Fruit fly (Drosophila melanogaster) whole organism, embryonic: ENCODE data around the gene msps.

Experiments
- Abd-B ChIP-seq: fragments of 200-800 bp; sonication (Bioruptor generic); optimal IDR thresholded peaks from 2 replicates; lab custom pipeline; 2018; ENCODE audit warnings: missing biosample characterization, mild to moderate bottlenecking, missing genetic modification characterization, moderate library complexity
- Asciz ChIP-seq: fragments of 200-800 bp; sonication (Bioruptor generic); optimal IDR thresholded peaks from 2 replicates; lab custom pipeline; 2017; ENCODE audit warnings: missing biosample characterization, mild to moderate bottlenecking, missing genetic modification characterization, missing genetic modification reagents
- C15 ChIP-seq: fragments of 200-800 bp; sonication (Bioruptor generic); IDR thresholded peaks from 3 replicates; pipeline ENCODE4 v1.3.6; 2022; ENCODE audit warnings: missing biosample characterization, missing genetic modification characterization
- CG10654 ChIP-seq: fragments of 200-800 bp; sonication (Bioruptor generic); optimal IDR thresholded peaks from 2 replicates; lab custom pipeline; 2016; ENCODE audit warnings: missing biosample characterization, missing genetic modification characterization
- CG1233 ChIP-seq: fragments of 200-800 bp; sonication (Bioruptor generic); optimal IDR thresholded peaks from 4 replicates; lab custom pipeline; 2018; ENCODE audit warnings: missing biosample characterization, mild to moderate bottlenecking, missing genetic modification characterization
- CG12391 ChIP-seq: fragments of 200-800 bp; sonication (Bioruptor generic); optimal IDR thresholded peaks from 3 replicates; lab custom pipeline; 2018; ENCODE audit warnings: missing biosample characterization, mild to moderate bottlenecking, missing genetic modification characterization, moderate library complexity
- CG15514 ChIP-seq: fragments of 200-800 bp; sonication (Bioruptor generic); optimal IDR thresholded peaks from 3 replicates; lab custom pipeline; 2017; ENCODE audit warnings: missing biosample characterization, missing genetic modification characterization, mild to moderate bottlenecking, moderate library complexity, missing genetic modification reagents
- CG1602 ChIP-seq: fragments of 200-800 bp; sonication (Bioruptor generic); optimal IDR thresholded peaks from 3 replicates; lab custom pipeline; 2016; ENCODE audit warnings: missing biosample characterization, missing genetic modification characterization
- CG1603 ChIP-seq: fragments of 200-800 bp; sonication (Bioruptor generic); optimal IDR thresholded peaks from 2 replicates; lab custom pipeline; 2019; ENCODE audit warnings: missing biosample characterization, mild to moderate bottlenecking, missing genetic modification characterization, moderate library complexity
- CG18262 ChIP-seq: fragments of 200-800 bp; optimal IDR thresholded peaks from 3 replicates; lab custom pipeline; 2019; ENCODE audit warnings: missing biosample characterization, mild to moderate bottlenecking, missing genetic modification characterization, moderate library complexity
- CG18619 ChIP-seq: fragments of 200-800 bp; sonication (Bioruptor generic); optimal IDR thresholded peaks from 3 replicates; lab custom pipeline; 2017; ENCODE audit warnings: missing biosample characterization, mild to moderate bottlenecking, missing genetic modification characterization
- CG32532 ChIP-seq: fragments of 200-800 bp; sonication (Bioruptor generic); IDR thresholded peaks from 2 replicates; pipeline ENCODE4 v1.3.6; 2022; ENCODE audit warnings: missing biosample characterization, missing genetic modification characterization
- CG33557 ChIP-seq: fragments of 200-800 bp; sonication (Bioruptor generic); optimal IDR thresholded peaks from 2 replicates; lab custom pipeline; 2019; ENCODE audit warnings: missing biosample characterization, mild to moderate bottlenecking, missing genetic modification characterization, moderate library complexity
- CG34224 ChIP-seq: fragments of 200-800 bp; sonication (Bioruptor generic); IDR thresholded peaks from 3 replicates; pipeline ENCODE4 v1.3.6; 2022; ENCODE audit warnings: missing biosample characterization, missing genetic modification characterization; ENCODE audit not compliant: partially characterized antibody
- CG3847 ChIP-seq: fragments of 200-800 bp; sonication (Bioruptor generic); IDR thresholded peaks from 2 replicates; pipeline ENCODE4 v1.3.6; 2022; ENCODE audit warnings: missing biosample characterization, missing genetic modification characterization
- CG3995 ChIP-seq: fragments of 200-800 bp; sonication (Bioruptor generic); optimal IDR thresholded peaks from 3 replicates; lab custom pipeline; 2016; ENCODE audit warnings: missing biosample characterization, missing genetic modification characterization
- Chrac-16 ChIP-seq: fragments of 200-800 bp; sonication (Bioruptor generic); optimal IDR thresholded peaks from 3 replicates; lab custom pipeline; 2016; ENCODE audit warnings: missing biosample characterization, missing genetic modification characterization
- Deaf1 ChIP-seq: fragments of 200-800 bp; optimal IDR thresholded peaks from 3 replicates; lab custom pipeline; 2019; ENCODE audit warnings: missing biosample characterization, mild to moderate bottlenecking, missing genetic modification characterization, moderate library complexity
- HLH3B ChIP-seq: fragments of 200-800 bp; sonication (Bioruptor generic); IDR thresholded peaks from 2 replicates; pipeline ENCODE4 v1.3.6; 2022; ENCODE audit warnings: missing biosample characterization, missing genetic modification characterization
- HmgZ ChIP-seq: fragments of 200-800 bp; sonication (Bioruptor generic); optimal IDR thresholded peaks from 2 replicates; lab custom pipeline; 2018; ENCODE audit warnings: missing biosample characterization, mild to moderate bottlenecking, missing genetic modification characterization
- Hr39 ChIP-seq: fragments of >200 bp; optimal IDR thresholded peaks from 2 replicates; lab custom pipeline; 2017
- Hsf ChIP-seq: fragments of 200-800 bp; sonication (Bioruptor generic); optimal IDR thresholded peaks from 3 replicates; lab custom pipeline; 2016; ENCODE audit warnings: missing biosample characterization, missing genetic modification characterization
- MESR4 ChIP-seq: fragments of 200-800 bp; sonication (Bioruptor generic); optimal IDR thresholded peaks from 2 replicates; lab custom pipeline; 2018; ENCODE audit warnings: missing biosample characterization, mild to moderate bottlenecking, missing genetic modification characterization, moderate library complexity
- Mrtf ChIP-seq: fragments of 200-800 bp; sonication (Bioruptor generic); IDR thresholded peaks from 3 replicates; pipeline ENCODE4 v1.3.6; 2022; ENCODE audit warnings: missing biosample characterization, missing genetic modification characterization
- Opbp ChIP-seq: fragments of 200-800 bp; sonication (Bioruptor generic); IDR thresholded peaks from 3 replicates; pipeline ENCODE4 v1.3.6; 2022; ENCODE audit warnings: missing biosample characterization, missing genetic modification characterization; ENCODE audit not compliant: partially characterized antibody
- Rfx ChIP-seq: fragments of 200-800 bp; sonication (Bioruptor generic); IDR thresholded peaks from 2 replicates; pipeline ENCODE4 v1.3.6; 2022; ENCODE audit warnings: missing biosample characterization, missing genetic modification characterization
- Sry-β ChIP-seq: fragments of 200-800 bp; sonication (Bioruptor generic); optimal IDR thresholded peaks from 2 replicates; lab custom pipeline; 2018; ENCODE audit warnings: missing biosample characterization, mild to moderate bottlenecking, missing genetic modification characterization, moderate library complexity
- az2 ChIP-seq: fragments of 200-800 bp; sonication (Bioruptor generic); optimal IDR thresholded peaks from 3 replicates; lab custom pipeline; 2016; ENCODE audit warnings: missing biosample characterization, missing genetic modification characterization
- bab2 ChIP-seq: fragments of 200-800 bp; sonication (Bioruptor generic); optimal IDR thresholded peaks from 2 replicates; lab custom pipeline; 2016; ENCODE audit warnings: missing biosample characterization, missing genetic modification characterization
- bsh ChIP-seq, 2 experiments: fragments of 200-800 bp; sonication (Bioruptor generic); optimal IDR thresholded peaks; 2 replicates each; lab custom pipeline; 2017 to 2018; ENCODE audit warnings: mild to moderate bottlenecking in 2 of 2, missing biosample characterization in 2 of 2, missing genetic modification characterization in 2 of 2, moderate library complexity in 1 of 2
- btn ChIP-seq: fragments of 200-800 bp; sonication (Bioruptor generic); optimal IDR thresholded peaks from 2 replicates; lab custom pipeline; 2016; ENCODE audit warnings: missing biosample characterization, missing genetic modification characterization
- chn ChIP-seq: fragments of 200-800 bp; sonication (Bioruptor generic); optimal IDR thresholded peaks from 2 replicates; lab custom pipeline; 2016; ENCODE audit warnings: missing biosample characterization, missing genetic modification characterization
- dm ChIP-seq: fragments of 200-800 bp; sonication (Bioruptor generic); optimal IDR thresholded peaks from 3 replicates; lab custom pipeline; 2016; ENCODE audit warnings: missing biosample characterization, missing genetic modification characterization
- grau ChIP-seq: fragments of 200-800 bp; optimal IDR thresholded peaks from 3 replicates; lab custom pipeline; 2019; ENCODE audit warnings: missing biosample characterization, mild to moderate bottlenecking, missing genetic modification characterization, moderate library complexity
- knrl ChIP-seq: fragments of 200-800 bp; sonication (Bioruptor generic); IDR thresholded peaks from 3 replicates; pipeline ENCODE4 v1.3.6; 2022; ENCODE audit warnings: missing biosample characterization, missing genetic modification characterization; ENCODE audit not compliant: partially characterized antibody
- lola ChIP-seq, 3 experiments: fragments of >200 bp in 2 of 3; fragments of 200-800 bp in 1 of 3; sonication (Bioruptor generic) in 1 of 3; optimal IDR thresholded peaks; 2 replicates each; lab custom pipeline; 2017 to 2019; ENCODE audit warnings: missing biosample characterization in 3 of 3, missing genetic modification characterization in 3 of 3, mild to moderate bottlenecking in 1 of 3, moderate library complexity in 1 of 3
- luna ChIP-seq: fragments of 200-800 bp; sonication (Bioruptor generic); optimal IDR thresholded peaks from 2 replicates; lab custom pipeline; 2016; ENCODE audit warnings: missing biosample characterization, missing genetic modification characterization
- mirr ChIP-seq: fragments of 200-800 bp; sonication (Bioruptor generic); optimal IDR thresholded peaks from 3 replicates; lab custom pipeline; 2018; ENCODE audit warnings: missing biosample characterization, mild to moderate bottlenecking, missing genetic modification characterization
- pzg ChIP-seq: fragments of 200-800 bp; sonication (Bioruptor generic); optimal IDR thresholded peaks from 3 replicates; lab custom pipeline; 2018; ENCODE audit warnings: missing biosample characterization, mild to moderate bottlenecking, missing genetic modification characterization, moderate library complexity
- scrt ChIP-seq: fragments of 200-800 bp; sonication (Bioruptor generic); optimal IDR thresholded peaks from 2 replicates; lab custom pipeline; 2018; ENCODE audit warnings: missing biosample characterization, mild to moderate bottlenecking, missing genetic modification characterization, moderate library complexity
- sd ChIP-seq: fragments of 200-800 bp; sonication (Bioruptor generic); optimal IDR thresholded peaks from 3 replicates; lab custom pipeline; 2018; ENCODE audit warnings: missing biosample characterization, mild to moderate bottlenecking, missing genetic modification characterization, moderate library complexity
- seq ChIP-seq: fragments of 200-800 bp; sonication (Bioruptor generic); IDR thresholded peaks from 2 replicates; pipeline ENCODE4 v1.3.6; 2022; ENCODE audit warnings: missing biosample characterization, missing genetic modification characterization
- slbo ChIP-seq: fragments of 200-800 bp; sonication (Bioruptor generic); IDR thresholded peaks from 2 replicates; pipeline ENCODE4 v1.3.6; 2022; ENCODE audit warnings: missing biosample characterization, missing genetic modification characterization
- ssp ChIP-seq: fragments of 200-800 bp; sonication (Bioruptor generic); IDR thresholded peaks from 2 replicates; pipeline ENCODE4 v1.3.6; 2022; ENCODE audit warnings: missing biosample characterization, missing genetic modification characterization
- stwl ChIP-seq: fragments of 200-800 bp; sonication (Bioruptor generic); optimal IDR thresholded peaks from 3 replicates; lab custom pipeline; 2018; ENCODE audit warnings: missing biosample characterization, mild to moderate bottlenecking, missing genetic modification characterization, moderate library complexity
- sug ChIP-seq: fragments of 200-800 bp; optimal IDR thresholded peaks from 2 replicates; lab custom pipeline; 2019; ENCODE audit warnings: missing biosample characterization, mild to moderate bottlenecking, missing genetic modification characterization, moderate library complexity
- tgo ChIP-seq: fragments of 200-800 bp; sonication (Bioruptor generic); IDR thresholded peaks from 3 replicates; pipeline ENCODE4 v1.3.6; 2022; ENCODE audit warnings: missing biosample characterization, missing genetic modification characterization
- twi ChIP-seq: fragments of 200-800 bp; optimal IDR thresholded peaks from 2 replicates; lab custom pipeline; 2019; ENCODE audit warnings: missing biosample characterization, mild to moderate bottlenecking, missing genetic modification characterization, moderate library complexity
- vvl ChIP-seq: fragments of 200-800 bp; sonication (Bioruptor generic); IDR thresholded peaks from 2 replicates; pipeline ENCODE4 v1.3.6; 2022; ENCODE audit warnings: missing biosample characterization, missing genetic modification characterization
- wdn ChIP-seq: fragments of 200-800 bp; sonication (Bioruptor generic); IDR thresholded peaks from 2 replicates; pipeline ENCODE4 v1.3.6; 2022; ENCODE audit warnings: missing biosample characterization, missing genetic modification characterization

msps gene

DNA sequence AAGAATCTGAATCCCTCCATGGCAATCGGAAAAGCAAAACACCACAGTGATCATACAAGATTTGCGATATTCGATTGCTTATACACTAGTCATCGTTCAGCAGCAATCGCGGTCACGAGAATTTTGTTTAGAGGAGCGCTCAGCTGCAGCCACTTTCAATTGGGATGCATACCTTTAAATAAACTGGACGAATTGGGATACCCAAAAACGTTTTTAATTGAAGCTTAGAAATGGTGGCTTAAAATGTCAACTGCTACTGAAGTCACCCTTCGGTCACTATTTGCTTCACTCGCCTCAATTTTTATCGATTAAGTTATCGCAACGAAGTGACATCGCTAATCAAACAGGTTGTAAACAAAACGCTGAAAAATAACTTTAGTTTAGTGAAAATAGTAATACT lies 1.2 kb upstream of the msps start, which contains the start of the genes IKKbeta and CG5013 (continued):
- TF ChIP-seq C15, result no peak
- TF ChIP-seq Asciz (GFP tag; lab: Kevin White, UChicago), result no peak
- TF ChIP-seq CG18619 (GFP tag; lab: Kevin White, UChicago), result peak; percentile 5
- peak; percentile 26 for TF ChIP-seq twi (tag; lab: Kevin White, UChicago)
- peak; percentile 68 for TF ChIP-seq pzg (GFP tag; lab: Kevin White, UChicago)
- TF ChIP-seq CG15514 (GFP tag; lab: Kevin White, UChicago), result peak; percentile 41
- TF ChIP-seq Abd-B (GFP tag; lab: Kevin White, UChicago), result peak; percentile 38
- TF ChIP-seq Deaf1 (tag; lab: Kevin White, UChicago), result no peak
- TF ChIP-seq lola (GFP tag; optimal IDR thresholded peaks at IDR 0.05; lab: Kevin White, UChicago), result peak in 1 of 3 experiments; percentile 26
- peak; percentile 34; the same call in 1 of the 2 replicates for TF ChIP-seq ssp (GFP tag; lab: Robert Waterston, UW)
- no peak for TF ChIP-seq Hr39 (lab: Kevin White, UChicago)
- peak; percentile 40 for TF ChIP-seq CG18262
- peak; percentile 54 for TF ChIP-seq dm (GFP tag; lab: Kevin White, UChicago)
- TF ChIP-seq tgo (GFP tag; lab: Robert Waterston, UW), result peak; percentile 28; the same call in 1 of the 3 replicates
- TF ChIP-seq chn (GFP tag; lab: Kevin White, UChicago), result peak; percentile 63
- peak; percentile 0 for TF ChIP-seq CG1602 (GFP tag; lab: Kevin White, UChicago)
- TF ChIP-seq seq, result peak; percentile 53; the same call in 1 of the 2 replicates
- peak; percentile 48 for TF ChIP-seq CG12391 (tag; lab: Kevin White, UChicago)
- peak; percentile 26 for TF ChIP-seq az2 (GFP tag; lab: Kevin White, UChicago)
- peak; percentile 62 for TF ChIP-seq CG32532
- TF ChIP-seq grau (tag; lab: Kevin White, UChicago), result peak; percentile 67
- peak; percentile 37 for TF ChIP-seq bab2
- TF ChIP-seq Chrac-16 (GFP tag; lab: Kevin White, UChicago), result peak; percentile 46
- peak; percentile 72 for TF ChIP-seq slbo (GFP tag; lab: Robert Waterston, UW)
- TF ChIP-seq bsh (GFP tag; optimal IDR thresholded peaks at IDR 0.05; lab: Kevin White, UChicago), result peak in 1 of 2 experiments; percentile 11
- TF ChIP-seq stwl (tag; lab: Kevin White, UChicago), result peak; percentile 78
- TF ChIP-seq HLH3B, result peak; percentile 33; the same call in 1 of the 2 replicates
- TF ChIP-seq CG1603 (tag; lab: Kevin White, UChicago), result peak; percentile 73
- TF ChIP-seq HmgZ (tag; lab: Kevin White, UChicago), result peak; percentile 73
- peak; percentile 73 for TF ChIP-seq scrt
- TF ChIP-seq btn, result peak; percentile 22
- peak; percentile 38 for TF ChIP-seq CG33557 (GFP tag; lab: Kevin White, UChicago)
- no peak for TF ChIP-seq mirr (GFP tag; lab: Kevin White, UChicago)
- no peak for TF ChIP-seq Mrtf (GFP tag; lab: Robert Waterston, UW)
- TF ChIP-seq sd (tag; lab: Kevin White, UChicago), result peak; percentile 53
- peak; percentile 72; the same call in 2 of the 3 replicates for TF ChIP-seq Opbp (GFP tag; lab: Robert Waterston, UW)
- TF ChIP-seq Hsf (GFP tag; lab: Kevin White, UChicago), result peak; percentile 59
- peak; percentile 84 for TF ChIP-seq knrl (GFP tag; lab: Robert Waterston, UW)
- peak; percentile 45; the same call in 1 of the 2 replicates for TF ChIP-seq CG3847 (GFP tag; lab: Robert Waterston, UW)
- peak; percentile 80 for TF ChIP-seq CG34224 (GFP tag; lab: Robert Waterston, UW)
- TF ChIP-seq wdn (GFP tag; lab: Robert Waterston, UW), result peak; percentile 25; the same call in 1 of the 2 replicates
- peak; percentile 100 for TF ChIP-seq CG3995
- TF ChIP-seq luna (GFP tag; lab: Kevin White, UChicago), result peak; percentile 35
- TF ChIP-seq vvl (GFP tag; lab: Robert Waterston, UW), result peak; percentile 17; the same call in 1 of the 2 replicates
- TF ChIP-seq CG1233 (GFP tag; lab: Kevin White, UChicago), result peak; percentile 10
- TF ChIP-seq Rfx, result peak; percentile 63; the same call in 1 of the 2 replicates
- peak; percentile 42 for TF ChIP-seq CG10654 (GFP tag; lab: Kevin White, UChicago)
- TF ChIP-seq Sry-β, result peak; percentile 5
- peak; percentile 22 for TF ChIP-seq MESR4
- TF ChIP-seq sug (tag; lab: Kevin White, UChicago), result no peak
